Fruit fly (Drosophila melanogaster) whole organism, embryonic: ENCODE measurements around the gene CG5853.

Source experiments
- Awh ChIP-seq: fragments of 200-800 bp; sonication (Bioruptor generic); IDR thresholded peaks from 2 replicates; pipeline ENCODE4, ENCODE4 v1.3.6; 2022; ENCODE audit warnings: missing biosample characterization, missing genetic modification characterization
- CG10321 ChIP-seq: fragments of 200-800 bp; sonication (Bioruptor generic); IDR thresholded peaks from 2 replicates; pipeline ENCODE4 v1.3.6; 2022; ENCODE audit warnings: missing biosample characterization, missing genetic modification characterization
- Poxn ChIP-seq: fragments of 200-800 bp; sonication (Bioruptor generic); IDR thresholded peaks from 2 replicates; pipeline ENCODE4 v1.3.6; 2022; ENCODE audit warnings: missing biosample characterization, missing genetic modification characterization
- gcm2 ChIP-seq: fragments of 200-800 bp; sonication (Bioruptor generic); optimal IDR thresholded peaks from 2 replicates; lab custom pipeline; 2016; ENCODE audit warnings: missing biosample characterization, missing genetic modification characterization
- lola ChIP-seq, 3 experiments: fragments of >200 bp in 2 of 3; fragments of 200-800 bp in 1 of 3; sonication (Bioruptor generic) in 1 of 3; optimal IDR thresholded peaks; 2 replicates each; lab custom pipeline; 2017 to 2019; ENCODE audit warnings: missing biosample characterization in 3 of 3, missing genetic modification characterization in 3 of 3, mild to moderate bottlenecking in 1 of 3, moderate library complexity in 1 of 3
- ranshi ChIP-seq: fragments of 200-800 bp; sonication (Bioruptor generic); IDR thresholded peaks from 2 replicates; pipeline ENCODE4 v1.3.6; 2022; ENCODE audit warnings: missing biosample characterization, missing genetic modification characterization

dm6 chr2L:9908468-9908967 lies 38.9 kb downstream of the CG5853 start, which contains the start of gene CG13124:
- TF ChIP-seq Awh (GFP tag; lab: Robert Waterston, UW), result no peak
- TF ChIP-seq ranshi (GFP tag; lab: Robert Waterston, UW), result no peak
- TF ChIP-seq Poxn, result no peak
- TF ChIP-seq CG10321 (GFP tag; lab: Robert Waterston, UW), result no peak
- no peak for TF ChIP-seq lola (GFP tag; optimal IDR thresholded peaks at IDR 0.05; lab: Kevin White, UChicago)
- TF ChIP-seq gcm2, result no peak
